Worm (Caenorhabditis elegans) whole organism, L4/young adult: ENCODE measurements around the gene F59D12.3.

Experiments used
- dao-5 ChIP-seq: sonication (generic microtip); optimal IDR thresholded peaks from 2 replicates; lab custom pipeline; 2016; ENCODE audit warnings: missing genotype, missing genetic modification characterization, moderate library complexity, missing compliant biosample characterization
- him-1 ChIP-seq: sonication (generic microtip); optimal IDR thresholded peaks from 2 replicates; lab custom pipeline; 2016; ENCODE audit warnings: missing genotype, missing genetic modification reagents, missing genetic modification characterization, missing compliant biosample characterization

DNA sequence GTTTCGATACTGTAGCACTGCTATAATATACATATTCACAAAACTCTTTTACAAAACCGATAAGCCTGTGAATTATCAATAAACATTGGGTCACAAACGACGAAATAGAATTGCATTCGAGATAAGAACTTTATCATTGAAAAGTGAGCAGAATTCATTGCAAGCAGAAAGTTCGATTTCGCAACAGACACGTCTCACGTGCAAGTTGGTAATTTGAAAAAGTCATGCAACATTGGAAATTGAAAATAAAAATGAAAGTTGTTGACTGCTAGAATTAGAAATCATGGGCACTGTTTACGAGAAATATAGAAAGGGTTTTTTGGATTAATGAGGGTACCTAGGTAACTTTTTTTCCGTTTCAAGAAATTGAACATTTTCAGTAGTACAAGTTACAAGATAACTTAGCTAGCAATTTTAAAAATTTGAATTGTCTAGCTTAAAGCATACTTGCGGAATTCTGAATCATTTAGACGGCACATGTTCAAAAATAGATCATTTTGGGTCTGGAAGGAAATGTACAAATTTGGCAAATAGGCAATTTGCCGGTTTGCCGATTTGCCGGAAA is 40.2 kb downstream of the F59D12.3 start:
- TF ChIP-seq him-1 (tag; lab: Kevin White, UChicago) (peak; percentile 10), dao-5 (tag; lab: Kevin White, UChicago) (no peak)
